Worm (Caenorhabditis elegans) whole organism, L2 larva: Measurements from ENCODE around the gene C47A10.12.

ENCODE experiments used
- ZK546.5 ChIP-seq: sonication (generic microtip); optimal IDR thresholded peaks from 2 replicates; lab custom pipeline; 2017; ENCODE audit warnings: missing biosample characterization, missing genetic modification characterization
- gmeb-1 ChIP-seq: fragments of 150-350 bp; optimal IDR thresholded peaks from 2 replicates; lab custom pipeline; 2014; ENCODE audit warnings: missing biosample characterization, missing genetic modification characterization
- nhr-11 ChIP-seq: fragments of 150-350 bp; optimal IDR thresholded peaks from 2 replicates; lab custom pipeline; 2014; ENCODE audit warnings: missing biosample characterization, missing genetic modification characterization
- nhr-12 ChIP-seq: fragments of 150-350 bp; optimal IDR thresholded peaks from 2 replicates; lab custom pipeline; 2014; ENCODE audit warnings: missing biosample characterization, missing genetic modification characterization
- nhr-23 ChIP-seq: fragments of 150-350 bp; optimal IDR thresholded peaks from 2 replicates; lab custom pipeline; 2014; ENCODE audit warnings: missing biosample characterization, missing genetic modification reagents, missing genetic modification characterization
- nhr-25 ChIP-seq: fragments of 150-350 bp; sonication (generic microtip); optimal IDR thresholded peaks from 3 replicates; lab custom pipeline; 2014; ENCODE audit warnings: missing biosample characterization, missing genetic modification characterization
- sma-3 ChIP-seq: sonication (generic microtip); optimal IDR thresholded peaks from 2 replicates; lab custom pipeline; 2016; ENCODE audit warnings: missing genetic modification reagents, missing genetic modification characterization, missing compliant biosample characterization
- unc-62 ChIP-seq: fragments of 150-350 bp; optimal IDR thresholded peaks from 2 replicates; lab custom pipeline; 2014; ENCODE audit warnings: missing biosample characterization, missing genetic modification reagents, missing genetic modification characterization
- ztf-11 ChIP-seq: sonication (generic microtip); optimal IDR thresholded peaks from 2 replicates; lab custom pipeline; 2017; ENCODE audit warnings: missing biosample characterization, missing genetic modification characterization

DNA sequence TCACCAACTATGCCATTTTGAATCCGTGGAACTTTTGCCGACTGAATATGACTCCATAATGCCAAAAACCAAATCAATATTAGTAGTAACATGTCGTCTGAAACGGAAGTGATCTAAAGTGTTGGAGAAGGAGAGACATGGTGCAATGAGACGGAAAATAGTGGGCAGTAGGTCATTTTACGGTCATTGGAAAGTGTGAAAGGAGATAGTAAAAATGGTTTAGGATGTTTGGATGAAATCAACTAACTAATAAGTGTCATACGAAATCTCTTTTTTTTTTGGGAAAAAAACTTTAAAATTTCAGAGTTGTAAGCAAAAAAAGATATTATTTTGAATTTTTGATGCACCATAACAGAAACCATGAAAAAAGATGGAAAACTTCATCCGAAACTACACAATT, 37.9 kb upstream of the C47A10.12 start, which contains the start of gene cutl-4:
- no peak for TF ChIP-seq nhr-12 (tag; lab: Kevin White, UChicago)
- TF ChIP-seq nhr-25 (tag; lab: Kevin White, UChicago), result no peak
- TF ChIP-seq unc-62 (GFP tag; lab: Kevin White, UChicago), result no peak
- TF ChIP-seq ZK546.5 (tag; lab: Kevin White, UChicago), result no peak
- TF ChIP-seq gmeb-1 (tag; lab: Kevin White, UChicago), result no peak
- no peak for TF ChIP-seq nhr-23 (tag; lab: Kevin White, UChicago)
- no peak for TF ChIP-seq nhr-11 (tag; lab: Kevin White, UChicago)
- TF ChIP-seq sma-3 (GFP tag; lab: Kevin White, UChicago), result no peak
- TF ChIP-seq ztf-11 (tag; lab: Kevin White, UChicago), result no peak
